Fruit fly (Drosophila melanogaster) whole organism, pupa: ENCODE data around the gene Meltrin.
A peak's percentile ranks its signal among the peaks of the same experiment; 100 is the strongest.

Experiments used
- CG10348 ChIP-seq: fragments of 200-800 bp; sonication (Bioruptor generic); IDR thresholded peaks from 2 replicates; pipeline ENCODE4 v1.3.6; 2022; ENCODE audit warnings: missing biosample characterization, missing genetic modification characterization
- CG12605 ChIP-seq: fragments of 200-800 bp; sonication (Bioruptor generic); IDR thresholded peaks from 2 replicates; pipeline ENCODE4 v1.3.6; 2022; ENCODE audit warnings: missing biosample characterization, missing genetic modification characterization
- CG13204 ChIP-seq: fragments of 200-800 bp; sonication (Bioruptor generic); optimal IDR thresholded peaks from 2 replicates; lab custom pipeline; 2018; ENCODE audit warnings: missing biosample characterization, mild to moderate bottlenecking, missing genetic modification characterization, moderate library complexity
- CG14655 ChIP-seq: fragments of 200-800 bp; sonication (Bioruptor generic); optimal IDR thresholded peaks from 3 replicates; lab custom pipeline; 2017; ENCODE audit warnings: mild to moderate bottlenecking, missing biosample characterization, missing genetic modification reagents, missing genetic modification characterization
- CG15710 ChIP-seq: fragments of 200-800 bp; sonication (Bioruptor generic); optimal IDR thresholded peaks from 2 replicates; lab custom pipeline; 2018; ENCODE audit warnings: missing biosample characterization, mild to moderate bottlenecking, missing genetic modification characterization, moderate library complexity
- CG17806 ChIP-seq: fragments of 200-800 bp; sonication (Bioruptor generic); optimal IDR thresholded peaks from 2 replicates; lab custom pipeline; 2018; ENCODE audit warnings: missing biosample characterization, mild to moderate bottlenecking, missing genetic modification characterization, moderate library complexity
- CG32121 ChIP-seq: fragments of 200-800 bp; sonication (Bioruptor generic); IDR thresholded peaks from 2 replicates; pipeline ENCODE4 v1.3.6; 2022; ENCODE audit warnings: missing biosample characterization, missing genetic modification characterization
- CG34367 ChIP-seq: fragments of 200-800 bp; sonication (Bioruptor generic); optimal IDR thresholded peaks from 2 replicates; lab custom pipeline; 2018; ENCODE audit warnings: missing biosample characterization, mild to moderate bottlenecking, missing genetic modification characterization
- CG4496 ChIP-seq: fragments of 200-800 bp; sonication (Bioruptor generic); IDR thresholded peaks from 3 replicates; pipeline ENCODE4 v1.3.6; 2022; ENCODE audit warnings: missing biosample characterization, missing genetic modification characterization
- CG8159 ChIP-seq: fragments of 200-800 bp; sonication (Bioruptor generic); optimal IDR thresholded peaks from 3 replicates; lab custom pipeline; 2018; ENCODE audit warnings: missing biosample characterization, mild to moderate bottlenecking, missing genetic modification characterization, moderate library complexity
- CG8301 ChIP-seq: fragments of 200-800 bp; sonication (Bioruptor generic); optimal IDR thresholded peaks from 2 replicates; lab custom pipeline; 2018; ENCODE audit warnings: missing biosample characterization, mild to moderate bottlenecking, missing genetic modification characterization
- CG9948 ChIP-seq: fragments of 200-800 bp; sonication (Bioruptor generic); optimal IDR thresholded peaks from 2 replicates; lab custom pipeline; 2018; ENCODE audit warnings: missing biosample characterization, mild to moderate bottlenecking, missing genetic modification characterization, moderate library complexity
- D1 ChIP-seq: fragments of 200-800 bp; sonication (Bioruptor generic); optimal IDR thresholded peaks from 2 replicates; lab custom pipeline; 2018; ENCODE audit warnings: missing biosample characterization, mild to moderate bottlenecking, missing genetic modification characterization, moderate library complexity
- EcR ChIP-seq: fragments of 200-800 bp; sonication (Bioruptor generic); optimal IDR thresholded peaks from 3 replicates; lab custom pipeline; 2019; ENCODE audit warnings: missing biosample characterization, missing genetic modification characterization, mild to moderate bottlenecking, moderate library complexity, missing genetic modification reagents
- Ets98B ChIP-seq: fragments of 200-800 bp; sonication (Bioruptor generic); IDR thresholded peaks from 2 replicates; pipeline ENCODE4 v1.3.6; 2022; ENCODE audit warnings: missing biosample characterization, missing genetic modification characterization
- Pif1A ChIP-seq: fragments of 200-800 bp; sonication (Bioruptor generic); optimal IDR thresholded peaks from 3 replicates; lab custom pipeline; 2016; ENCODE audit warnings: missing biosample characterization, missing genetic modification characterization
- Pif1B ChIP-seq: fragments of 200-800 bp; sonication (Bioruptor generic); optimal IDR thresholded peaks from 3 replicates; lab custom pipeline; 2016; ENCODE audit warnings: missing biosample characterization, missing genetic modification characterization
- Snoo ChIP-seq: fragments of 200-800 bp; sonication (Bioruptor generic); optimal IDR thresholded peaks from 3 replicates; lab custom pipeline; 2017; ENCODE audit warnings: missing biosample characterization, mild to moderate bottlenecking, missing genetic modification characterization, inconsistent platforms
- fd96Ca ChIP-seq: fragments of 200-800 bp; sonication (Bioruptor generic); IDR thresholded peaks from 3 replicates; pipeline ENCODE4 v1.3.6; 2022; ENCODE audit warnings: missing biosample characterization, missing genetic modification characterization
- gl ChIP-seq: fragments of 200-800 bp; sonication (Bioruptor generic); optimal IDR thresholded peaks from 2 replicates; lab custom pipeline; 2018; ENCODE audit warnings: missing biosample characterization, mild to moderate bottlenecking, missing genetic modification characterization
- rn ChIP-seq: fragments of 200-800 bp; sonication (Bioruptor generic); IDR thresholded peaks from 2 replicates; pipeline ENCODE4 v1.3.6; 2022; ENCODE audit warnings: missing biosample characterization, missing genetic modification characterization

Meltrin gene

DNA sequence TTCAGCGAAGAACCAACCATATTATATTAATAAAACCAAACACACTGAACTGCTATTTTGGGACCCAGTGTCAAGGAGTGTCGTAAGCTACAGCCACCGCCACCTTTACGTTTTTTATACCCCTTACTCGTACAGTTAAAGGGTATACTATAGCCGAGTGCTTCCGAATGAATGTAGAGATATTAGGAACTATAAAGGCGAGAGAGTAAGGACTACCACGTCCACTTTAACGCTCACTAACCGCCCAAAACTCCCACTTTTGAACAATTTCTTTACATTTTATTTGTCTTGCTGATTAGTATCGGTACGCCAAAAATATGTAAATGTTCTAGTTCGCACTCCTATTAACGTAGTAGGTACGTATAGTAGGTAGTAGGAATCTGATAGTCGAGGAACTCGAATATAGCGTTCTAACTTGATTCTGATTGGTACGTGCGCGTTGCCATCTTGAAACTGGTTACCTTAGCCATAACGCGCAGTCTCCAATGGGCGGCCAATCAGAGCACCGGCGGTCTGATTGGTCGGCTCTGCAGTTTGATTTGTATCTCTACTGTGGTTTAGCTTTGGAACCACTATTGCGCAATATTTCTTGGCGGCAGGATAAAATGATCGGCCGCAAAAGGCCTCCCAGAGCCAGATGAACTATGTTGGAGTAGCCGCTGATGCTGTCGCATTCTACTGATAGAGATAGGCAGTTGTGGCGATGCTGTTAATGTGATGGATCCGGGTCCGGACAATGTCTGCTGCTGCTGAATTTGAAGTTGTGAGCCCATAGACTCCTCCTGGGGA is 41.0 kb downstream of the Meltrin start:
- TF ChIP-seq CG15710 (peak; percentile 3), Pif1A (GFP tag; lab: Kevin White, UChicago) (peak; percentile 39), CG4496 (GFP tag; lab: Robert Waterston, UW) (no peak), Pif1B (GFP tag; lab: Kevin White, UChicago) (peak; percentile 62), CG9948 (tag; lab: Kevin White, UChicago) (peak; percentile 34), CG17806 (peak; percentile 26), CG34367 (peak; percentile 15), gl (tag; lab: Kevin White, UChicago) (no peak), CG12605 (GFP tag; lab: Robert Waterston, UW) (no peak), Ets98B (GFP tag; lab: Robert Waterston, UW) (no peak), D1 (tag; lab: Kevin White, UChicago) (no peak), CG32121 (GFP tag; lab: Robert Waterston, UW) (no peak), CG8301 (tag; lab: Kevin White, UChicago) (peak; percentile 58), CG10348 (GFP tag; lab: Robert Waterston, UW) (no peak), CG13204 (GFP tag; lab: Kevin White, UChicago) (no peak), fd96Ca (GFP tag; lab: Robert Waterston, UW) (peak; percentile 39; the same call in 2 of the 3 replicates), Snoo (tag; lab: Kevin White, UChicago) (no peak), CG8159 (no peak), EcR (no peak), CG14655 (GFP tag; lab: Kevin White, UChicago) (no peak), rn (GFP tag; lab: Robert Waterston, UW) (no peak)

DNA sequence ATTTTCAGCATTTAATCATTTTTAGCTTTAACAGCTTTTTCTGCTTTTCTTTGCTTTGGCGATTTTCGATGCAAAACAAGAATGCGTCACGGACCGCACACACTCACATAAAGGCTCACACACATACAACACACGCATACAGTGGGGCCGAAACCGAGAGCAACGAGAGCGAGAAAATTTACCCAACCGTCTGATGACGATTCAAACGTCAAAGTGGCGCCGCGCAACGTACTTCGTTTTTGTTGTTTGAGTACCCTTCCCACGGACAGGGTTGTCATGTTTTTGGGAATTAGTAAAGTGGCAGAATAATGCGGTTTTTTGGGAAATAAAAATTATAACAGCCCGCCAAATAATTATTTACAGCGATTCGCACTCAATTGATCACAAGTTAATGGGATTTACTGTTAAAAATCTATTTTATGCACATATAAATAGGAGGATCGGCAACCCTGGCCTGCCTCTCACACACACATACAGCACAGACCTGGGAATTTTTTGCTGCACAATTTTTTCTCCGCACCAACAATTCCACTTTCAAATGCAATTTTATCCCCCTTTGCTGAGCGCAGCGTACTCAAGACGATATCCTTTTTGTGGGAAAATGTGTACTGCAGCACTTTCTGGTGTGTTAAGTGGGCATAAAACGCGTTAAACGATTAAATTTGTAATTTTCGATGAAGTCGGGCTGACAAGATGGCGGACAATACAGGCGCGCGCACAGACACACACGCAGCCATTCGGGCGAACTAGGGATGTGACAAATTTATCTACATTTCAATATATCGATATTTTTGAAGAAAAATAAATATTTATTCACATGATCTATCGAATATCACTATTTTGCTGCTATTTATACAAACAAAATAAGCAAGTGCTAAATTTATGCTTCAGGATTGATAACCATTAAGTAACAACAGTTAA is 41.9 kb downstream of the Meltrin start:
- TF ChIP-seq CG8159, result peak; percentile 93
- peak; percentile 92 for TF ChIP-seq CG15710
- peak; percentile 68 for TF ChIP-seq CG10348 (GFP tag; lab: Robert Waterston, UW)
- TF ChIP-seq Ets98B (GFP tag; lab: Robert Waterston, UW), result peak; percentile 93
- TF ChIP-seq D1 (tag; lab: Kevin White, UChicago), result peak; percentile 28
- peak; percentile 83 for TF ChIP-seq Pif1B (GFP tag; lab: Kevin White, UChicago)
- peak; percentile 53 for TF ChIP-seq EcR
- TF ChIP-seq Pif1A (GFP tag; lab: Kevin White, UChicago), result peak; percentile 94
- peak; percentile 89 for TF ChIP-seq CG34367
- peak; percentile 84 for TF ChIP-seq CG12605 (GFP tag; lab: Robert Waterston, UW)
- peak; percentile 83 for TF ChIP-seq gl (tag; lab: Kevin White, UChicago)
- TF ChIP-seq CG14655 (GFP tag; lab: Kevin White, UChicago), result peak; percentile 92
- TF ChIP-seq Snoo (tag; lab: Kevin White, UChicago), result peak; percentile 92
- peak; percentile 80 for TF ChIP-seq CG13204 (GFP tag; lab: Kevin White, UChicago)
- TF ChIP-seq CG32121 (GFP tag; lab: Robert Waterston, UW), result peak; percentile 93
- TF ChIP-seq CG9948 (tag; lab: Kevin White, UChicago), result peak; percentile 81
- TF ChIP-seq CG4496 (GFP tag; lab: Robert Waterston, UW), result peak; percentile 95
- TF ChIP-seq rn (GFP tag; lab: Robert Waterston, UW), result peak; percentile 49
- peak; percentile 95 for TF ChIP-seq fd96Ca (GFP tag; lab: Robert Waterston, UW)
- TF ChIP-seq CG17806, result peak; percentile 88
- peak; percentile 92 for TF ChIP-seq CG8301 (tag; lab: Kevin White, UChicago)

DNA sequence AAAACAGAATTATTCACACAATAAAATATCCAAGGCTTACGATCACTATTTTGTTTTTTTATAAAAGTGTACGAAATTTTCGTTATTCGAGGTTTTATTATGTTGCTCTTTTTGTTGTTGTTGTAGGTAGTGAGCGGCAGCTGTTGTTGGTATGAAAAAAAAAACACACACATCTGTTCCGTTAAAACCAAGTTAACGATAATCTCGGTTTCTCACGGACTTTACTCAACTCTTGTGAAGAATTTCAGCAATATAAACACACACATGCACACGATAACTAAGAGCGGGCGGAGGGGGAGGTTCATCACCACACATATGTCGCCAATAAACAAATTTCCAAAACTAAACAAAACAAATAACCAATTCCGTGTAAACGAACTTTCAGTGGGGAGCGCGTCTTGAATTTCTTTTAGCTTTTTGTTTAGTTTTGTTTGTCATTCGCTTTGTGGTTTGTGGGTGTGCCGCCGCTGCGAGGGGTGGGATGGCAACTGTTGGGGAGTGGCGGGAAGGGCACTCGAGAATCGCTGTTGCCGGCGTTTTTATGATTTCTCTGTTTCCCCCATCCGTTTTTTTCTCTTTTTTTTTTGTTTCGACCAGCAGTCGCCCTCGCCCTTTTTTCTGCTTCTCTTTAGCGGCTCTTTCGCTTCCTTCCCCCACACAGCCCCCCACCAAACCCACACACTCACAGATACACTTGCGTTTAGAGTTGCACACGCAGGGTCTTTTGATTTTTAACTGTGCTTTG is 42.7 kb downstream of the Meltrin start:
- no peak for TF ChIP-seq Pif1B (GFP tag; lab: Kevin White, UChicago)
- TF ChIP-seq EcR, result peak; percentile 55
- TF ChIP-seq CG13204 (GFP tag; lab: Kevin White, UChicago), result peak; percentile 60

DNA sequence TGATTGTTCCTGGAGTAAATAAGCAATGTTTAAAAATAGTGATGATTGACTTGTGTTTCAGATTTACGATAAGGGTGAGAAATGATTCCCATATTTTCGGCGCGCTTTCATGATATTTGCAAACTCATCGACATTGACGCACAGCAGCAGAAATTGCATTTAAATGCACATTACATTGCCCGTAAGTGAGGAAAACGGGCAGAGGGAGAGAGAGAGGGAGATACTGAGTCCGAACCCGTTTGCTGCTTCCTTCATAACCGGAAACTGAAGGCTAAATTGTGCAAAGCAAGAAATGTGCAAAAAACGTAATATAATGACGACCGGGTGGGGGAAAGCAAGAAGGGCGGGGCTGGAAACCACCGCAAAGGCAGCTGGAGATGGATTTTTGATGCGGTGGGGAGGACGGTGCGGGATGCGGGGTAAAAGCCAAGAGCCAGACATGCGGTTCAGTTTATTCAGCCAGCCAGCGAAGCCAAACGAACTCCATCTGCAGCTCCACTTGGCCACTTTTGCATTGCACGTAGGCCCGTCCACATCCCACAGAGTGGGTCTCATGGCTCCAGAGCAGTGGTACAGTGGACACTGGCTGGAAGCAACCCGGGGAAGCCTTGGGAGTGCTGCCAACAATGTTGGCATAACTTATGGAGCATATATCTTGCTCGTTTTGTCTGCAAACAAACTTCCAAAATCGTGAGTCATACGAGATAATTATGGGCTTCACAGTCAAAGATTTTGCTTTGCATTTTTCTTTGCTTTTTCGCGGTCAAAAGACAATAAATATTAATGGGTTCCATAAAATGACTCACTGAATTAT is 43.8 kb downstream of the Meltrin start:
- TF ChIP-seq CG9948 (tag; lab: Kevin White, UChicago) (no peak), CG12605 (GFP tag; lab: Robert Waterston, UW) (no peak), gl (tag; lab: Kevin White, UChicago) (peak; percentile 56), D1 (tag; lab: Kevin White, UChicago) (peak; percentile 25), CG10348 (GFP tag; lab: Robert Waterston, UW) (no peak), CG13204 (GFP tag; lab: Kevin White, UChicago) (peak; percentile 56), CG4496 (GFP tag; lab: Robert Waterston, UW) (peak; percentile 51), CG14655 (GFP tag; lab: Kevin White, UChicago) (peak; percentile 22), EcR (peak; percentile 79), rn (GFP tag; lab: Robert Waterston, UW) (no peak), Snoo (tag; lab: Kevin White, UChicago) (peak; percentile 26), CG32121 (GFP tag; lab: Robert Waterston, UW) (peak; percentile 55), CG15710 (no peak), CG8159 (no peak), CG8301 (tag; lab: Kevin White, UChicago) (peak; percentile 13), CG17806 (no peak), Pif1A (GFP tag; lab: Kevin White, UChicago) (no peak), Pif1B (GFP tag; lab: Kevin White, UChicago) (no peak), fd96Ca (GFP tag; lab: Robert Waterston, UW) (peak; percentile 54), CG34367 (no peak), Ets98B (GFP tag; lab: Robert Waterston, UW) (peak; percentile 54)
- TF ChIP-seq, all 21 proteins: peak for 11
